Fruit fly (Drosophila melanogaster) whole organism, prepupa: ENCODE results near the gene CG14966.

ENCODE experiments used
- Blimp-1 ChIP-seq: fragments of 200-800 bp; sonication (Bioruptor generic); optimal IDR thresholded peaks from 3 replicates; lab custom pipeline; 2017; ENCODE audit warnings: missing biosample characterization, missing genetic modification characterization, mild to moderate bottlenecking, moderate library complexity, missing genetic modification reagents
- CG10631 ChIP-seq: fragments of 200-800 bp; sonication (Bioruptor generic); optimal IDR thresholded peaks from 2 replicates; lab custom pipeline; 2016; ENCODE audit warnings: missing biosample characterization, missing genetic modification characterization
- CG10669 ChIP-seq: fragments of 200-800 bp; sonication (Bioruptor generic); optimal IDR thresholded peaks from 3 replicates; lab custom pipeline; 2018; ENCODE audit warnings: missing biosample characterization, mild to moderate bottlenecking, missing genetic modification characterization, moderate library complexity
- CG11294 ChIP-seq: fragments of 200-800 bp; sonication (Bioruptor generic); IDR thresholded peaks from 2 replicates; pipeline ENCODE4 v1.3.6; 2022; ENCODE audit warnings: missing biosample characterization, missing genetic modification characterization
- CG11762 ChIP-seq: fragments of 200-800 bp; sonication (Bioruptor generic); optimal IDR thresholded peaks from 3 replicates; lab custom pipeline; 2016; ENCODE audit warnings: missing biosample characterization, missing genetic modification characterization; ENCODE audit not compliant: insufficient read depth
- CG11902 ChIP-seq: fragments of 200-800 bp; sonication (Bioruptor generic); optimal IDR thresholded peaks from 3 replicates; lab custom pipeline; 2016; ENCODE audit warnings: missing biosample characterization, missing genetic modification characterization
- CG15336 ChIP-seq: fragments of 200-800 bp; sonication (Bioruptor generic); IDR thresholded peaks from 2 replicates; pipeline ENCODE4 v1.3.6; 2022; ENCODE audit warnings: missing biosample characterization, missing genetic modification characterization
- CG1621 ChIP-seq: fragments of 200-800 bp; sonication (Bioruptor generic); optimal IDR thresholded peaks from 3 replicates; lab custom pipeline; 2018; ENCODE audit warnings: missing biosample characterization, mild to moderate bottlenecking, missing genetic modification characterization
- CG16779 ChIP-seq: fragments of 200-800 bp; sonication (Bioruptor generic); optimal IDR thresholded peaks from 3 replicates; lab custom pipeline; 2017; ENCODE audit warnings: missing biosample characterization, mild to moderate bottlenecking, missing genetic modification characterization
- CG3032 ChIP-seq: fragments of 200-800 bp; optimal IDR thresholded peaks from 2 replicates; lab custom pipeline; 2019; ENCODE audit warnings: missing biosample characterization, mild to moderate bottlenecking, missing genetic modification characterization, moderate library complexity
- CG31627 ChIP-seq: fragments of 200-800 bp; sonication (Bioruptor generic); optimal IDR thresholded peaks from 3 replicates; lab custom pipeline; 2016; ENCODE audit warnings: missing biosample characterization, missing genetic modification characterization
- CG32006 ChIP-seq: fragments of 200-800 bp; sonication (Bioruptor generic); optimal IDR thresholded peaks from 3 replicates; lab custom pipeline; 2017; ENCODE audit warnings: missing biosample characterization, mild to moderate bottlenecking, missing genetic modification characterization
- CG34406 ChIP-seq: fragments of 200-800 bp; sonication (Bioruptor generic); optimal IDR thresholded peaks from 3 replicates; lab custom pipeline; 2016; ENCODE audit warnings: missing biosample characterization, missing genetic modification characterization
- CG3919 ChIP-seq: fragments of 200-800 bp; sonication (Bioruptor generic); optimal IDR thresholded peaks from 3 replicates; lab custom pipeline; 2016; ENCODE audit warnings: missing biosample characterization, missing genetic modification characterization
- CG6163 ChIP-seq: fragments of 200-800 bp; sonication (Bioruptor generic); IDR thresholded peaks from 3 replicates; pipeline ENCODE4 v1.3.6; 2022; ENCODE audit warnings: missing biosample characterization, missing genetic modification characterization
- CG6276 ChIP-seq: fragments of 200-800 bp; sonication (Bioruptor generic); optimal IDR thresholded peaks from 2 replicates; lab custom pipeline; 2017; ENCODE audit warnings: missing biosample characterization, mild to moderate bottlenecking, missing genetic modification characterization
- CG6792 ChIP-seq: fragments of 200-800 bp; sonication (Bioruptor generic); optimal IDR thresholded peaks from 3 replicates; lab custom pipeline; 2016; ENCODE audit warnings: missing biosample characterization, missing genetic modification characterization
- CG6808 ChIP-seq: fragments of 200-800 bp; sonication (Bioruptor generic); optimal IDR thresholded peaks from 3 replicates; lab custom pipeline; 2017; ENCODE audit warnings: missing biosample characterization, missing genetic modification characterization, mild to moderate bottlenecking, moderate library complexity, missing genetic modification reagents
- CG7368 ChIP-seq: fragments of 200-800 bp; sonication (Bioruptor generic); optimal IDR thresholded peaks from 3 replicates; lab custom pipeline; 2016; ENCODE audit warnings: missing biosample characterization, missing genetic modification characterization
- CG8319 ChIP-seq: fragments of 200-800 bp; sonication (Bioruptor generic); optimal IDR thresholded peaks from 3 replicates; lab custom pipeline; 2016; ENCODE audit warnings: missing biosample characterization, missing genetic modification characterization
- CG8632 ChIP-seq: fragments of 200-800 bp; sonication (Bioruptor generic); optimal IDR thresholded peaks from 3 replicates; lab custom pipeline; 2016; ENCODE audit warnings: missing biosample characterization, missing genetic modification characterization
- CG9139 ChIP-seq: fragments of 200-800 bp; sonication (Bioruptor generic); optimal IDR thresholded peaks from 3 replicates; lab custom pipeline; 2017; ENCODE audit warnings: missing biosample characterization, mild to moderate bottlenecking, missing genetic modification characterization
- Eip78C ChIP-seq: fragments of 200-800 bp; sonication (Bioruptor generic); peaks from one replicate; lab custom pipeline; 2016; ENCODE audit warnings: missing biosample characterization, missing genetic modification characterization
- Ets21C ChIP-seq: fragments of 200-800 bp; sonication (Bioruptor generic); optimal IDR thresholded peaks from 3 replicates; lab custom pipeline; 2016; ENCODE audit warnings: missing biosample characterization, missing genetic modification characterization
- Ets96B ChIP-seq: fragments of 200-800 bp; optimal IDR thresholded peaks from 2 replicates; lab custom pipeline; 2019; ENCODE audit warnings: missing biosample characterization, mild to moderate bottlenecking, missing genetic modification characterization, moderate library complexity
- Hr38 ChIP-seq: sonication (Bioruptor generic); optimal IDR thresholded peaks from 2 replicates; lab custom pipeline; 2016; ENCODE audit warnings: missing biosample characterization, missing genetic modification characterization
- Hr39 ChIP-seq: fragments of 200-800 bp; sonication (Bioruptor generic); optimal IDR thresholded peaks from 2 replicates; lab custom pipeline; 2016; ENCODE audit warnings: missing biosample characterization, missing genetic modification characterization
- Hr4 ChIP-seq: fragments of 200-800 bp; sonication (Bioruptor generic); optimal IDR thresholded peaks from 3 replicates; lab custom pipeline; 2016; ENCODE audit warnings: missing biosample characterization, missing genetic modification characterization
- Lpt ChIP-seq: fragments of 200-800 bp; sonication (Bioruptor generic); optimal IDR thresholded peaks from 3 replicates; lab custom pipeline; 2016; ENCODE audit warnings: missing biosample characterization, missing genetic modification characterization
- OdsH ChIP-seq: fragments of 200-800 bp; sonication (Bioruptor generic); optimal IDR thresholded peaks from 3 replicates; lab custom pipeline; 2016; ENCODE audit warnings: missing biosample characterization, missing genetic modification characterization
- Smox ChIP-seq: fragments of 200-800 bp; sonication (Bioruptor generic); optimal IDR thresholded peaks from 3 replicates; lab custom pipeline; 2016; ENCODE audit warnings: missing biosample characterization, missing genetic modification characterization
- Sox102F ChIP-seq: fragments of 200-800 bp; sonication (Bioruptor generic); optimal IDR thresholded peaks from 2 replicates; lab custom pipeline; 2016; ENCODE audit warnings: missing biosample characterization, mild to moderate bottlenecking, missing genetic modification characterization
- Sox14 ChIP-seq: fragments of 200-800 bp; sonication (Bioruptor generic); optimal IDR thresholded peaks from 3 replicates; lab custom pipeline; 2016; ENCODE audit warnings: missing biosample characterization, missing genetic modification characterization
- Sox15 ChIP-seq: fragments of 200-800 bp; sonication (Bioruptor generic); optimal IDR thresholded peaks from 3 replicates; lab custom pipeline; 2016; ENCODE audit warnings: missing biosample characterization, missing genetic modification characterization
- achi ChIP-seq: fragments of 200-800 bp; sonication (Bioruptor generic); optimal IDR thresholded peaks from 3 replicates; lab custom pipeline; 2016; ENCODE audit warnings: missing biosample characterization, missing genetic modification characterization
- acj6 ChIP-seq: fragments of 200-800 bp; sonication (Bioruptor generic); optimal IDR thresholded peaks from 3 replicates; lab custom pipeline; 2016; ENCODE audit warnings: missing biosample characterization, missing genetic modification characterization
- cyc ChIP-seq: fragments of 200-800 bp; sonication (Bioruptor generic); optimal IDR thresholded peaks from 3 replicates; lab custom pipeline; 2016; ENCODE audit warnings: missing biosample characterization, missing genetic modification characterization
- dac ChIP-seq: fragments of 200-800 bp; sonication (Bioruptor generic); optimal IDR thresholded peaks from 2 replicates; lab custom pipeline; 2017; ENCODE audit warnings: missing biosample characterization, mild to moderate bottlenecking, missing genetic modification characterization
- dsx ChIP-seq: fragments of 200-800 bp; optimal IDR thresholded peaks from 3 replicates; lab custom pipeline; 2019; ENCODE audit warnings: missing biosample characterization, mild to moderate bottlenecking, missing genetic modification characterization, moderate library complexity; ENCODE audit not compliant: poor library complexity, severe bottlenecking
- eg ChIP-seq: fragments of 200-800 bp; sonication (Bioruptor generic); IDR thresholded peaks from 3 replicates; pipeline ENCODE4 v1.3.6; 2022; ENCODE audit warnings: missing biosample characterization, missing genetic modification characterization
- esn ChIP-seq: fragments of 200-800 bp; sonication (Bioruptor generic); optimal IDR thresholded peaks from 2 replicates; lab custom pipeline; 2016; ENCODE audit warnings: missing biosample characterization, mild to moderate bottlenecking, missing genetic modification characterization, moderate library complexity
- fd59A ChIP-seq: fragments of 200-800 bp; sonication (Bioruptor generic); optimal IDR thresholded peaks from 2 replicates; lab custom pipeline; 2017; ENCODE audit warnings: missing biosample characterization, mild to moderate bottlenecking, missing genetic modification characterization, missing genetic modification reagents
- fd85E ChIP-seq: fragments of 200-800 bp; sonication (Bioruptor generic); optimal IDR thresholded peaks from 3 replicates; lab custom pipeline; 2016; ENCODE audit warnings: missing biosample characterization, missing genetic modification characterization
- fkh ChIP-seq: fragments of 200-800 bp; sonication (Bioruptor generic); optimal IDR thresholded peaks from 3 replicates; lab custom pipeline; 2017; ENCODE audit warnings: missing biosample characterization, mild to moderate bottlenecking, missing genetic modification characterization, moderate library complexity
- lz ChIP-seq: fragments of 200-800 bp; sonication (Bioruptor generic); optimal IDR thresholded peaks from 3 replicates; lab custom pipeline; 2016; ENCODE audit warnings: missing biosample characterization, missing genetic modification characterization
- net ChIP-seq: fragments of 200-800 bp; sonication (Bioruptor generic); optimal IDR thresholded peaks from 3 replicates; lab custom pipeline; 2016; ENCODE audit warnings: missing biosample characterization, missing genetic modification characterization
- pdm3 ChIP-seq: fragments of 200-800 bp; sonication (Bioruptor generic); optimal IDR thresholded peaks from 3 replicates; lab custom pipeline; 2016; ENCODE audit warnings: missing biosample characterization, missing genetic modification characterization
- salr ChIP-seq, 2 experiments: fragments of 200-800 bp; sonication (Bioruptor generic); optimal IDR thresholded peaks; 3 replicates each; lab custom pipeline; 2016 to 2018; ENCODE audit warnings: missing biosample characterization in 2 of 2, missing genetic modification characterization in 2 of 2, mild to moderate bottlenecking in 1 of 2
- spab ChIP-seq: fragments of 200-800 bp; sonication (Bioruptor generic); optimal IDR thresholded peaks from 2 replicates; lab custom pipeline; 2017; ENCODE audit warnings: missing biosample characterization, mild to moderate bottlenecking, missing genetic modification characterization, missing genetic modification reagents
- ss ChIP-seq, 2 experiments: fragments of 200-800 bp; sonication (Bioruptor generic); optimal IDR thresholded peaks; 2 replicates in 1 of 2; 3 replicates in 1 of 2; lab custom pipeline; 2017 to 2018; ENCODE audit warnings: mild to moderate bottlenecking in 2 of 2, missing biosample characterization in 2 of 2, missing genetic modification characterization in 2 of 2, moderate library complexity in 1 of 2
- svp ChIP-seq: fragments of 200-800 bp; sonication (Bioruptor generic); peaks from one replicate; lab custom pipeline; 2016; ENCODE audit warnings: missing biosample characterization, missing genetic modification characterization
- topi ChIP-seq: fragments of 200-800 bp; sonication (Bioruptor generic); optimal IDR thresholded peaks from 3 replicates; lab custom pipeline; 2016; ENCODE audit warnings: missing biosample characterization, missing genetic modification characterization

Gene CG14966

dm6 chr3L:3179474-3179873 lies 18.0 kb downstream of the CG14966 start:
- TF ChIP-seq CG8632 (GFP tag; lab: Kevin White, UChicago) (peak; percentile 90), fkh (GFP tag; lab: Kevin White, UChicago) (no peak), Hr4 (peak; percentile 75), dac (GFP tag; lab: Kevin White, UChicago) (peak; percentile 35), Hr39 (GFP tag; lab: Kevin White, UChicago) (peak; percentile 95), CG3032 (tag; lab: Kevin White, UChicago) (peak; percentile 91), CG11294 (GFP tag; lab: Robert Waterston, UW) (peak; percentile 78), topi (GFP tag; lab: Kevin White, UChicago) (peak; percentile 94), CG10631 (GFP tag; lab: Kevin White, UChicago) (no peak), OdsH (GFP tag; lab: Kevin White, UChicago) (no peak), CG31627 (GFP tag; lab: Kevin White, UChicago) (peak; percentile 91), svp (no peak), Sox15 (GFP tag; lab: Kevin White, UChicago) (peak; percentile 77), esn (GFP tag; lab: Kevin White, UChicago) (peak; percentile 94), ss (GFP tag; optimal IDR thresholded peaks at IDR 0.05; lab: Kevin White, UChicago) (peak in 1 of 2 experiments; percentile 89), CG9139 (GFP tag; lab: Kevin White, UChicago) (peak; percentile 86), net (GFP tag; lab: Kevin White, UChicago) (peak; percentile 87), cyc (GFP tag; lab: Kevin White, UChicago) (peak; percentile 93), spab (GFP tag; lab: Kevin White, UChicago) (peak; percentile 92), CG10669 (GFP tag; lab: Kevin White, UChicago) (peak; percentile 93), CG7368 (GFP tag; lab: Kevin White, UChicago) (peak; percentile 88), Sox102F (GFP tag; lab: Kevin White, UChicago) (no peak), CG6163 (GFP tag; lab: Robert Waterston, UW) (peak; percentile 96), achi (GFP tag; lab: Kevin White, UChicago) (no peak), CG3919 (peak; percentile 94), eg (GFP tag; lab: Robert Waterston, UW) (peak; percentile 95), Hr38 (GFP tag; lab: Kevin White, UChicago) (no peak), fd59A (GFP tag; lab: Kevin White, UChicago) (peak; percentile 85), Eip78C (GFP tag; lab: Kevin White, UChicago) (peak; percentile 98), CG6792 (GFP tag; lab: Kevin White, UChicago) (peak; percentile 93), CG6808 (peak; percentile 91), CG6276 (no peak), dsx (peak; percentile 94), CG11762 (GFP tag; lab: Kevin White, UChicago) (peak; percentile 83), CG34406 (GFP tag; lab: Kevin White, UChicago) (peak; percentile 89), CG1621 (tag; lab: Kevin White, UChicago) (peak; percentile 92), Blimp-1 (GFP tag; lab: Kevin White, UChicago) (peak; percentile 76), lz (GFP tag; lab: Kevin White, UChicago) (peak; percentile 93), CG16779 (tag; lab: Kevin White, UChicago) (peak; percentile 82), Sox14 (peak; percentile 93), Lpt (GFP tag; lab: Kevin White, UChicago) (peak; percentile 76), Ets21C (GFP tag; lab: Kevin White, UChicago) (peak; percentile 88), Smox (GFP tag; lab: Kevin White, UChicago) (no peak), salr (GFP tag; optimal IDR thresholded peaks at IDR 0.05; lab: Kevin White, UChicago) (peak in 1 of 2 experiments; percentile 84), CG15336 (peak; percentile 88), acj6 (GFP tag; lab: Kevin White, UChicago) (peak; percentile 89), Ets96B (tag; lab: Kevin White, UChicago) (peak; percentile 95), CG11902 (peak; percentile 83), fd85E (peak; percentile 67), CG8319 (GFP tag; lab: Kevin White, UChicago) (peak; percentile 85), CG32006 (GFP tag; lab: Kevin White, UChicago) (peak; percentile 85), pdm3 (GFP tag; lab: Kevin White, UChicago) (peak; percentile 90)
